Worm (Caenorhabditis elegans): ENCODE measurements around the gene srh-174.

Gene srh-174

ce11 chrV:17211989-17212731 lies 33.6 kb downstream of the srh-174 start, which contains the start of gene srh-236:
srh-236 (minus strand) TSS chrV:17212039.
- TF ChIP-seq cog-1 (tag; optimal IDR thresholded peaks at IDR 0.05) (no peak), ztf-29 (GFP tag; IDR thresholded peaks at IDR 0.05) (no peak), klf-2 (GFP tag; conservative IDR thresholded peaks at IDR 0.05) (no peak), tab-1 (GFP tag; IDR thresholded peaks at IDR 0.05) (no peak), T22C8.4 (GFP tag; IDR thresholded peaks at IDR 0.05) (no peak), ref-1 (GFP tag; conservative IDR thresholded peaks at IDR 0.05) (no peak), flt-1 (GFP tag; IDR thresholded peaks at IDR 0.05) (no peak), ztf-23 (GFP tag; IDR thresholded peaks at IDR 0.05) (no peak), med-1 (GFP tag; optimal IDR thresholded peaks at IDR 0.05; ENCODE audit: insufficient read depth) (no peak)

DNA sequence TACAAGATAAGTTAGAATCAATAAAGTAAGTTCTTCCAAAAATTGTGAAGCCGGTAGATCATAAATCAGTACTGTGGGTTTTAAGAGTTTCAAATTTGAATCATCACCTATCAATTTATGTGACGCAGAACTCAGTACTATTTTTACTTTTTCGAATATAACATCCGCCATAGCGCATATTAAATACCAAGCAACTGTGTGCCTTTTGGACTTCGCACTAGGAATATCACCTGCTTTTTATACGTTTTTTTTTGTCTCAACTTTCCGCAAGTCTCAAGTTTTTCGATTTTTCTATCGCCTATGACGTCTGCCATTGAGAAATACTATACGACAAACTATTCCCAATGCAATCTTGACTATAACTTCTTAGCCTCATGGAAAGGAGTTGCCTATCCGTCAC lies 34.2 kb downstream of the srh-174 start, which contains the start of gene srh-113:
Gene srh-113 (plus strand): TSS at position 301 of the 400 bp plus-strand sequence.
- no peak for TF ChIP-seq klf-2 (GFP tag; conservative IDR thresholded peaks at IDR 0.05)
- TF ChIP-seq ref-1 (GFP tag; conservative IDR thresholded peaks at IDR 0.05), result no peak
- TF ChIP-seq ztf-29 (GFP tag; IDR thresholded peaks at IDR 0.05), result no peak
- no peak for TF ChIP-seq ztf-23 (GFP tag; IDR thresholded peaks at IDR 0.05)
- TF ChIP-seq cog-1 (tag; optimal IDR thresholded peaks at IDR 0.05), result no peak
- no peak for TF ChIP-seq T22C8.4 (GFP tag; IDR thresholded peaks at IDR 0.05)
- TF ChIP-seq med-1 (GFP tag; optimal IDR thresholded peaks at IDR 0.05; ENCODE audit: insufficient read depth), result no peak
- no peak for TF ChIP-seq tab-1 (GFP tag; IDR thresholded peaks at IDR 0.05)
- no peak for TF ChIP-seq flt-1 (GFP tag; IDR thresholded peaks at IDR 0.05)

DNA sequence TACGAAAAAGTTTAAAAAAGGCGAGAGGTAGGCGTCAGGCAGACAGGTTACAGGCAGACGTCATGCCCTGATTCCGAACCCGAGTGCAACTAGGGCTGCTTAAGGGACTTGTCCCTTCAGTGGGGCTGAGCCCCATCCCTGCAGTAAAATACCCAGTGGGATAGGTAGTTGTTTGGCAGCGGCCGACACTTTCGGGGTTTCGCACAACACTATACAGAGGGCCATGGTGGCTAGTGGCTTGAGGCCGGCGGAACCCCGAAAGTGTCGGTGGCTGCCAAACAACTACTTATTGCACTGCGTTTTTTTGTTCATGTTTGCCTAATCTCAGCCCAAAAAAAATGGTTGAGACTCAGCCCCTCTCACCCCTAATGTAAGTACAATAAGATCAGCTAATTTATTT lies 37.0 kb downstream of the srh-174 start:
- no peak for TF ChIP-seq med-1 (GFP tag; optimal IDR thresholded peaks at IDR 0.05; ENCODE audit: insufficient read depth)
- TF ChIP-seq ztf-23 (GFP tag; IDR thresholded peaks at IDR 0.05), result no peak
- TF ChIP-seq ref-1 (GFP tag; conservative IDR thresholded peaks at IDR 0.05), result no peak
- TF ChIP-seq T22C8.4 (GFP tag; IDR thresholded peaks at IDR 0.05), result no peak
- TF ChIP-seq cog-1 (tag; optimal IDR thresholded peaks at IDR 0.05), result no peak
- no peak for TF ChIP-seq tab-1 (GFP tag; IDR thresholded peaks at IDR 0.05)
- TF ChIP-seq flt-1 (GFP tag; IDR thresholded peaks at IDR 0.05), result no peak
- no peak for TF ChIP-seq ztf-29 (GFP tag; IDR thresholded peaks at IDR 0.05)
- TF ChIP-seq klf-2 (GFP tag; conservative IDR thresholded peaks at IDR 0.05), result no peak

DNA sequence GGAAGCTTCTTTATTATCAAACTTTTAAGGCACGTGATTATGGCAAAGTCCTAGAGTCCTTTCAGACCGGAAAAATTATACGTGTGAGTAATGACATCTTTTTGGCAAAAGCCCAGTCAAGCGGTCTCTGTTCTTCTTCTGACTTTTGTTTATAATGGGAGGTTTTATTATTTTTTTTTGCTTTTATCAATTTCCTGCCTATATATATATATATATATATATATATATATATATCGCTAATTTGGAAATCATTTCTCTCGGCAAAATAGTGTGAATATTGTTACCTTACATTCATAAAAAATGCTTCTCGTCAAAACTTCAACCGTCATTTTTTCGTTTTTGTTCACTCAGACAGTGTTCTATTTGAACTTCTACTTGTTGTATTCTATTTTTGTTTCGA lies 39.1 kb downstream of the srh-174 start, which contains the start of gene srbc-62:
Gene srbc-62 (plus strand): TSS at position 301 of the 400 bp plus-strand sequence.
- TF ChIP-seq ztf-29 (GFP tag; IDR thresholded peaks at IDR 0.05) (no peak), ztf-23 (GFP tag; IDR thresholded peaks at IDR 0.05) (no peak), tab-1 (GFP tag; IDR thresholded peaks at IDR 0.05) (no peak), klf-2 (GFP tag; conservative IDR thresholded peaks at IDR 0.05) (no peak), med-1 (GFP tag; optimal IDR thresholded peaks at IDR 0.05; ENCODE audit: insufficient read depth) (no peak), ref-1 (GFP tag; conservative IDR thresholded peaks at IDR 0.05) (no peak), flt-1 (GFP tag; IDR thresholded peaks at IDR 0.05) (no peak), T22C8.4 (GFP tag; IDR thresholded peaks at IDR 0.05) (no peak), cog-1 (tag; optimal IDR thresholded peaks at IDR 0.05) (no peak)

ce11 chrV:17220345-17220744 lies 41.8 kb downstream of the srh-174 start, which contains the start of gene srh-109:
srh-109 (minus strand) TSS chrV:17220445.
- TF ChIP-seq ref-1 (GFP tag; conservative IDR thresholded peaks at IDR 0.05) (no peak), ztf-29 (GFP tag; IDR thresholded peaks at IDR 0.05) (no peak), tab-1 (GFP tag; IDR thresholded peaks at IDR 0.05) (no peak), ztf-23 (GFP tag; IDR thresholded peaks at IDR 0.05) (no peak), flt-1 (GFP tag; IDR thresholded peaks at IDR 0.05) (no peak), klf-2 (GFP tag; conservative IDR thresholded peaks at IDR 0.05) (no peak), med-1 (GFP tag; optimal IDR thresholded peaks at IDR 0.05; ENCODE audit: insufficient read depth) (no peak), T22C8.4 (GFP tag; IDR thresholded peaks at IDR 0.05) (no peak), cog-1 (tag; optimal IDR thresholded peaks at IDR 0.05) (no peak)

DNA sequence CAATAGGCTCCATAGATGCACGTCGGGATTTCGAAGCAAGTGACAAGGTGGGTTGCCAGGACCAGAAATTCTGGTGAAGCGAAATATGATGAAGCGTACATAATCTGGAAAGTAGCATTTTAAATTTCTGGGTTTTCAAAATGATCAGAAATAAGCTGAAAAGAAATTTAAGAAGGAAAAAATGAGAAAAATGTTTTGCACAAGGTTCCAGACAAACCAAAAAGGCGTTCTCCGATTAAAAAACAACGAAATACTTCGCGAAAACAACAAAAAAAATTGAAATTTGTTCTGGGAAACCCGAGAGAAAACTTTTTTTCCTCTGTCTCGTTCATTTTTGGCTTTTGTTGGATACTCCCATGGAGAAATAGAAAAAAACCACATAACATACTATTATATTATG lies 44.7 kb downstream of the srh-174 start, which contains the start of gene srh-252:
Gene srh-252 (minus strand): TSS at position 101 of the 400 bp plus-strand sequence.
- TF ChIP-seq ztf-29 (GFP tag; IDR thresholded peaks at IDR 0.05) (no peak), tab-1 (GFP tag; IDR thresholded peaks at IDR 0.05) (no peak), ref-1 (GFP tag; conservative IDR thresholded peaks at IDR 0.05) (no peak), ztf-23 (GFP tag; IDR thresholded peaks at IDR 0.05) (no peak), klf-2 (GFP tag; conservative IDR thresholded peaks at IDR 0.05) (no peak), T22C8.4 (GFP tag; IDR thresholded peaks at IDR 0.05) (no peak), cog-1 (tag; optimal IDR thresholded peaks at IDR 0.05) (no peak), flt-1 (GFP tag; IDR thresholded peaks at IDR 0.05) (no peak), med-1 (GFP tag; optimal IDR thresholded peaks at IDR 0.05; ENCODE audit: insufficient read depth) (no peak)

ce11 chrV:17225389-17225788 lies 46.8 kb downstream of the srh-174 start, which contains the start of gene scl-25:
scl-25 (plus strand) TSS chrV:17225689.
- TF ChIP-seq med-1 (GFP tag; optimal IDR thresholded peaks at IDR 0.05; ENCODE audit: insufficient read depth) (no peak), cog-1 (tag; optimal IDR thresholded peaks at IDR 0.05) (no peak), ztf-29 (GFP tag; IDR thresholded peaks at IDR 0.05) (no peak), klf-2 (GFP tag; conservative IDR thresholded peaks at IDR 0.05) (no peak), T22C8.4 (GFP tag; IDR thresholded peaks at IDR 0.05) (no peak), tab-1 (GFP tag; IDR thresholded peaks at IDR 0.05) (no peak), flt-1 (GFP tag; IDR thresholded peaks at IDR 0.05) (no peak), ztf-23 (GFP tag; IDR thresholded peaks at IDR 0.05) (no peak), ref-1 (GFP tag; conservative IDR thresholded peaks at IDR 0.05) (no peak)

DNA sequence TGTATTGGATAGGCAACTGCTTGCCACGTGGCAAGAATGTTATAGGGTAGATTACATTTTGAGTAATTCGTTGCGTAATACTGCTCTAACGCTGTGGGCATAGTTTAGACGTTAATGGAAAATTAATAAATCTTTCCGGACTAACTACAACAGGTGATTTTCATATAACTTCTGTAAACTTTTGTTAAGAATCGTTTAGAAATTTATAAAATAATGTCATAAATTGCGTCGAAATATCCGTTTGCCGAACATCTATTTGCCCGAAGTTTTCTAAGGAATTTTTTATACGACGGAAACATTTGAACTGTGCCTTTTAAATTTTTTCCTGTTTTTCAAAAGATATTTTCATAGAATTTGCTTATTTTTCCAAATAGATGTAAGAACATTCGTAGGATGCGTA lies 47.6 kb downstream of the srh-174 start, which contains the start of gene srh-112:
Gene srh-112 (minus strand): TSS at position 101 of the 400 bp plus-strand sequence.
- TF ChIP-seq cog-1 (tag; optimal IDR thresholded peaks at IDR 0.05), result no peak
- TF ChIP-seq T22C8.4 (GFP tag; IDR thresholded peaks at IDR 0.05), result no peak
- TF ChIP-seq tab-1 (GFP tag; IDR thresholded peaks at IDR 0.05), result no peak
- no peak for TF ChIP-seq ztf-23 (GFP tag; IDR thresholded peaks at IDR 0.05)
- no peak for TF ChIP-seq klf-2 (GFP tag; conservative IDR thresholded peaks at IDR 0.05)
- TF ChIP-seq med-1 (GFP tag; optimal IDR thresholded peaks at IDR 0.05; ENCODE audit: insufficient read depth), result no peak
- TF ChIP-seq ztf-29 (GFP tag; IDR thresholded peaks at IDR 0.05), result no peak
